Worm (Caenorhabditis elegans) whole organism, midembryonic: Measurements from ENCODE around the gene Y41E3.7.

ENCODE experiments used
- T22C8.4 ChIP-seq: fragments of 200-800 bp; sonication (Bioruptor generic); IDR thresholded peaks from 2 replicates; pipeline ENCODE4 v1.3.6; 2022; ENCODE audit warnings: missing genetic modification characterization, missing compliant biosample characterization
- cog-1 ChIP-seq: sonication (generic microtip); optimal IDR thresholded peaks from 2 replicates; lab custom pipeline; 2016; ENCODE audit warnings: missing genetic modification characterization, missing compliant biosample characterization
- flt-1 ChIP-seq: fragments of 200-800 bp; sonication (Bioruptor generic); IDR thresholded peaks from 2 replicates; pipeline ENCODE4 v1.3.6; 2022; ENCODE audit warnings: missing genetic modification characterization, missing compliant biosample characterization
- klf-2 ChIP-seq: fragments of 200-800 bp; sonication (Bioruptor generic); conservative IDR thresholded peaks from 2 replicates; pipeline ENCODE4 v1.3.6; 2022; ENCODE audit warnings: missing genetic modification reagents, missing genetic modification characterization, missing compliant biosample characterization
- med-1 ChIP-seq: sonication (generic microtip); optimal IDR thresholded peaks from 2 replicates; lab custom pipeline; 2017; ENCODE audit warnings: missing genetic modification characterization, mild to moderate bottlenecking, missing compliant biosample characterization, antibody characterized with exemption, missing genetic modification reagents; ENCODE audit not compliant: insufficient read depth
- ref-1 ChIP-seq: fragments of 200-800 bp; sonication (Bioruptor generic); conservative IDR thresholded peaks from 2 replicates; pipeline ENCODE4 v1.3.6; 2022; ENCODE audit warnings: missing genetic modification reagents, missing genetic modification characterization, missing compliant biosample characterization
- tab-1 ChIP-seq: fragments of 200-800 bp; sonication (Bioruptor generic); IDR thresholded peaks from 2 replicates; pipeline ENCODE4 v1.3.6; 2022; ENCODE audit warnings: missing genetic modification characterization, missing compliant biosample characterization
- ztf-23 ChIP-seq: fragments of 200-800 bp; sonication (Bioruptor generic); IDR thresholded peaks from 2 replicates; pipeline ENCODE4 v1.3.6; 2022; ENCODE audit warnings: missing genetic modification reagents, missing genetic modification characterization, missing compliant biosample characterization
- ztf-29 ChIP-seq: fragments of 200-800 bp; sonication (Bioruptor generic); IDR thresholded peaks from 2 replicates; pipeline ENCODE4 v1.3.6; 2022; ENCODE audit warnings: missing genetic modification reagents, missing genetic modification characterization, missing compliant biosample characterization

Y41E3.7 gene

ce11 chrIV:15012154-15012892, 1.5 kb upstream of the Y41E3.7 start:
- TF ChIP-seq cog-1: no peak
- TF ChIP-seq flt-1 (GFP tag; lab: Robert Waterston, UW): no peak
- no peak for TF ChIP-seq med-1 (GFP tag; lab: Kevin White, UChicago)
- TF ChIP-seq ztf-23: no peak
- no peak for TF ChIP-seq ref-1 (GFP tag; lab: Robert Waterston, UW)
- no peak for TF ChIP-seq tab-1 (GFP tag; lab: Robert Waterston, UW)
- TF ChIP-seq T22C8.4 (GFP tag; lab: Robert Waterston, UW): no peak
- TF ChIP-seq ztf-29: no peak
- TF ChIP-seq klf-2 (GFP tag; lab: Robert Waterston, UW): no peak

ce11 chrIV:15013083-15013482, 752 bp upstream of the Y41E3.7 start, which contains the start of gene qars-1:
Gene qars-1, minus strand, starts transcription at chrIV:15013183.
- TF ChIP-seq ztf-23 (no peak), med-1 (GFP tag; lab: Kevin White, UChicago) (no peak), ref-1 (GFP tag; lab: Robert Waterston, UW) (no peak), T22C8.4 (GFP tag; lab: Robert Waterston, UW) (no peak), klf-2 (GFP tag; lab: Robert Waterston, UW) (no peak), ztf-29 (no peak), cog-1 (no peak), flt-1 (GFP tag; lab: Robert Waterston, UW) (no peak), tab-1 (GFP tag; lab: Robert Waterston, UW) (no peak)

ce11 chrIV:15016984-15017383, 3.1 kb downstream of the Y41E3.7 start:
- no peak for TF ChIP-seq med-1 (GFP tag; lab: Kevin White, UChicago)
- no peak for TF ChIP-seq cog-1
- TF ChIP-seq tab-1 (GFP tag; lab: Robert Waterston, UW): no peak
- no peak for TF ChIP-seq flt-1 (GFP tag; lab: Robert Waterston, UW)
- TF ChIP-seq ztf-29: no peak
- no peak for TF ChIP-seq klf-2 (GFP tag; lab: Robert Waterston, UW)
- TF ChIP-seq ztf-23: no peak
- TF ChIP-seq ref-1 (GFP tag; lab: Robert Waterston, UW): no peak
- TF ChIP-seq T22C8.4 (GFP tag; lab: Robert Waterston, UW): no peak

ce11 chrIV:15020958-15021357, 7.1 kb downstream of the Y41E3.7 start:
- TF ChIP-seq ztf-29 (no peak), med-1 (GFP tag; lab: Kevin White, UChicago) (no peak), ztf-23 (no peak), klf-2 (GFP tag; lab: Robert Waterston, UW) (no peak), cog-1 (no peak), ref-1 (GFP tag; lab: Robert Waterston, UW) (no peak), T22C8.4 (GFP tag; lab: Robert Waterston, UW) (no peak), flt-1 (GFP tag; lab: Robert Waterston, UW) (no peak), tab-1 (GFP tag; lab: Robert Waterston, UW) (no peak)

ce11 chrIV:15024426-15024825, 10.6 kb downstream of the Y41E3.7 start:
- TF ChIP-seq T22C8.4 (GFP tag; lab: Robert Waterston, UW): no peak
- no peak for TF ChIP-seq ref-1 (GFP tag; lab: Robert Waterston, UW)
- no peak for TF ChIP-seq klf-2 (GFP tag; lab: Robert Waterston, UW)
- TF ChIP-seq tab-1 (GFP tag; lab: Robert Waterston, UW): no peak
- TF ChIP-seq ztf-23: no peak
- no peak for TF ChIP-seq cog-1
- TF ChIP-seq flt-1 (GFP tag; lab: Robert Waterston, UW): no peak
- TF ChIP-seq ztf-29: no peak
- no peak for TF ChIP-seq med-1 (GFP tag; lab: Kevin White, UChicago)

- TF ChIP-seq tab-1 (GFP tag; lab: Robert Waterston, UW): no peak
- peak; percentile 12; the same call in 1 of the 2 replicates for TF ChIP-seq ztf-23
- no peak for TF ChIP-seq ztf-29
- no peak for TF ChIP-seq ref-1 (GFP tag; lab: Robert Waterston, UW)
- no peak for TF ChIP-seq flt-1 (GFP tag; lab: Robert Waterston, UW)
Measured at ce11 chrIV:15025384-15025783, 11.5 kb downstream of the Y41E3.7 start, which contains the start of gene fcd-2. Gene fcd-2, plus strand, starts transcription at chrIV:15025710.

- TF ChIP-seq med-1 (GFP tag; lab: Kevin White, UChicago) (no peak), T22C8.4 (GFP tag; lab: Robert Waterston, UW) (no peak), tab-1 (GFP tag; lab: Robert Waterston, UW) (no peak), cog-1 (no peak), klf-2 (GFP tag; lab: Robert Waterston, UW) (no peak), ztf-23 (no peak), ref-1 (GFP tag; lab: Robert Waterston, UW) (no peak), ztf-29 (no peak), flt-1 (GFP tag; lab: Robert Waterston, UW) (no peak)
Measured at ce11 chrIV:15027334-15027733, 13.5 kb downstream of the Y41E3.7 start.

ce11 chrIV:15027884-15028283, 14.0 kb downstream of the Y41E3.7 start:
- no peak for TF ChIP-seq cog-1
- TF ChIP-seq ref-1 (GFP tag; lab: Robert Waterston, UW): no peak
- no peak for TF ChIP-seq flt-1 (GFP tag; lab: Robert Waterston, UW)
- TF ChIP-seq klf-2 (GFP tag; lab: Robert Waterston, UW): no peak

- TF ChIP-seq med-1 (GFP tag; lab: Kevin White, UChicago): no peak
- TF ChIP-seq ref-1 (GFP tag; lab: Robert Waterston, UW): no peak
- TF ChIP-seq klf-2 (GFP tag; lab: Robert Waterston, UW): no peak
- no peak for TF ChIP-seq tab-1 (GFP tag; lab: Robert Waterston, UW)
Measured at ce11 chrIV:15028386-15028785, 14.6 kb downstream of the Y41E3.7 start.

- TF ChIP-seq T22C8.4 (GFP tag; lab: Robert Waterston, UW): no peak
Measured at ce11 chrIV:15028891-15029290, 15.1 kb downstream of the Y41E3.7 start, which contains the start of gene Y41E3.8. Gene Y41E3.8, minus strand, starts transcription at chrIV:15028978.
